Worm (Caenorhabditis elegans) whole organism, L4 larva: Measurements from ENCODE around the gene gst-12.

Experiments
- D1046.2 ChIP-seq: fragments of 200-800 bp; sonication (Bioruptor generic); IDR thresholded peaks from 2 replicates; pipeline ENCODE4 v1.3.6; 2022; ENCODE audit warnings: missing genetic modification characterization, missing compliant biosample characterization
- F10B5.3 ChIP-seq: sonication (generic microtip); optimal IDR thresholded peaks from 2 replicates; lab custom pipeline; 2016; ENCODE audit warnings: mild to moderate bottlenecking, missing genetic modification characterization, missing compliant biosample characterization
- F37D6.2 ChIP-seq: sonication (generic microtip); optimal IDR thresholded peaks from 2 replicates; lab custom pipeline; 2016; ENCODE audit warnings: mild to moderate bottlenecking, missing genetic modification characterization, missing compliant biosample characterization
- F44E2.7 ChIP-seq: fragments of 200-800 bp; sonication (Bioruptor generic); IDR thresholded peaks from 2 replicates; pipeline ENCODE4 v2.1.2; 2022; ENCODE audit warnings: missing genetic modification characterization, missing compliant biosample characterization
- Y75B8A.6 ChIP-seq: fragments of 200-800 bp; sonication (Bioruptor generic); IDR thresholded peaks from 2 replicates; pipeline ENCODE4 v1.3.6; 2022; ENCODE audit warnings: missing genetic modification reagents, missing genetic modification characterization, missing compliant biosample characterization
- ceh-28 ChIP-seq: fragments of 150-350 bp; optimal IDR thresholded peaks from 2 replicates; lab custom pipeline; 2014; ENCODE audit warnings: missing biosample characterization, missing genetic modification reagents, missing genetic modification characterization
- ceh-44 ChIP-seq: fragments of 200-800 bp; sonication (Bioruptor generic); IDR thresholded peaks from 2 replicates; pipeline ENCODE4 v1.3.6; 2022; ENCODE audit warnings: missing genetic modification reagents, missing genetic modification characterization, missing compliant biosample characterization
- ctbp-1 ChIP-seq: fragments of 200-800 bp; sonication (Bioruptor generic); IDR thresholded peaks from 2 replicates; pipeline ENCODE4 v1.3.6; 2022; ENCODE audit warnings: missing genetic modification reagents, missing genetic modification characterization, missing compliant biosample characterization
- daf-16 ChIP-seq, 3 experiments: sonication (generic microtip); optimal IDR thresholded peaks; 2 replicates each; lab custom pipeline; 2016 to 2017; ENCODE audit warnings: missing genetic modification characterization in 3 of 3, missing genetic modification reagents in 3 of 3, mild to moderate bottlenecking in 2 of 3, missing compliant biosample characterization in 2 of 3, missing biosample characterization in 1 of 3, moderate library complexity in 1 of 3
- dpl-1 ChIP-seq: fragments of 150-350 bp; optimal IDR thresholded peaks from 2 replicates; lab custom pipeline; 2014; ENCODE audit warnings: missing biosample characterization, missing genetic modification reagents, missing genetic modification characterization
- dve-1 ChIP-seq: sonication (generic microtip); optimal IDR thresholded peaks from 2 replicates; lab custom pipeline; 2017; ENCODE audit warnings: antibody characterized with exemption, mild to moderate bottlenecking, missing genetic modification characterization, missing compliant biosample characterization; ENCODE audit not compliant: insufficient read depth
- egl-27 ChIP-seq: sonication (generic microtip); optimal IDR thresholded peaks from 3 replicates; lab custom pipeline; 2017; ENCODE audit warnings: missing biosample characterization, missing genetic modification reagents, missing genetic modification characterization
- fkh-10 ChIP-seq: fragments of 150-350 bp; optimal IDR thresholded peaks from 2 replicates; lab custom pipeline; 2014; ENCODE audit warnings: missing biosample characterization, missing genetic modification reagents, missing genetic modification characterization
- hlh-11 ChIP-seq: fragments of 200-800 bp; sonication (Bioruptor generic); optimal IDR thresholded peaks from 2 replicates; lab custom pipeline; 2018; ENCODE audit warnings: mild to moderate bottlenecking, missing genetic modification characterization, missing compliant biosample characterization
- hlh-30 ChIP-seq: sonication (generic microtip); optimal IDR thresholded peaks from 2 replicates; lab custom pipeline; 2017; ENCODE audit warnings: antibody characterized with exemption, mild to moderate bottlenecking, missing genetic modification characterization, missing compliant biosample characterization; ENCODE audit not compliant: insufficient read depth
- hmg-1.1 ChIP-seq: fragments of 200-800 bp; sonication (Bioruptor generic); IDR thresholded peaks from 2 replicates; pipeline ENCODE4 v1.3.6; 2022; ENCODE audit warnings: missing genetic modification reagents, missing genetic modification characterization, missing compliant biosample characterization
- lim-7 ChIP-seq: fragments of 200-800 bp; sonication (Bioruptor generic); IDR thresholded peaks from 2 replicates; pipeline ENCODE4 v1.3.6; 2022; ENCODE audit warnings: missing genetic modification characterization, missing compliant biosample characterization
- lin-29 ChIP-seq: fragments of 200-800 bp; sonication (Bioruptor generic); IDR thresholded peaks from 2 replicates; pipeline ENCODE4 v1.3.6; 2022; ENCODE audit warnings: missing genetic modification reagents, missing genetic modification characterization, missing compliant biosample characterization
- lin-38 ChIP-seq: fragments of 200-800 bp; sonication (Bioruptor generic); IDR thresholded peaks from 2 replicates; pipeline ENCODE4 v1.3.6; 2022; ENCODE audit warnings: missing genetic modification reagents, missing genetic modification characterization, missing compliant biosample characterization
- lir-3 ChIP-seq: sonication (generic microtip); optimal IDR thresholded peaks from 2 replicates; lab custom pipeline; 2016; ENCODE audit warnings: mild to moderate bottlenecking, missing genetic modification characterization, missing compliant biosample characterization
- lsy-2 ChIP-seq, 2 experiments: fragments of 150-350 bp in 1 of 2; sonication (generic microtip) in 1 of 2; optimal IDR thresholded peaks; 2 replicates each; lab custom pipeline; 2014 to 2017; ENCODE audit warnings: missing biosample characterization in 2 of 2, missing genetic modification characterization in 2 of 2
- madf-5 ChIP-seq, 2 experiments: fragments of 200-800 bp; sonication (Bioruptor generic); IDR thresholded peaks; 2 replicates each; pipeline ENCODE4 v1.3.6; 2022; ENCODE audit warnings: missing compliant biosample characterization in 2 of 2, missing genetic modification characterization in 2 of 2
- mep-1 ChIP-seq: fragments of 150-350 bp; sonication (generic microtip); optimal IDR thresholded peaks from 3 replicates; lab custom pipeline; 2014; ENCODE audit warnings: missing biosample characterization, missing genetic modification characterization
- mes-2 ChIP-seq: sonication (generic microtip); optimal IDR thresholded peaks from 2 replicates; lab custom pipeline; 2016; ENCODE audit warnings: missing genotype, mild to moderate bottlenecking, missing genetic modification characterization, missing compliant biosample characterization; ENCODE audit not compliant: poor library complexity, severe bottlenecking
- mxl-3 ChIP-seq: fragments of 200-800 bp; sonication (Bioruptor generic); optimal IDR thresholded peaks from 2 replicates; lab custom pipeline; 2018; ENCODE audit warnings: mild to moderate bottlenecking, missing genetic modification characterization, missing compliant biosample characterization
- nhr-111 ChIP-seq: fragments of 200-800 bp; sonication (Bioruptor generic); optimal IDR thresholded peaks from 2 replicates; lab custom pipeline; 2018; ENCODE audit warnings: mild to moderate bottlenecking, missing genetic modification characterization, missing compliant biosample characterization
- nhr-28 ChIP-seq: fragments of 150-350 bp; optimal IDR thresholded peaks from 2 replicates; lab custom pipeline; 2014; ENCODE audit warnings: missing biosample characterization, missing genetic modification characterization
- nhr-76 ChIP-seq: fragments of 150-350 bp; optimal IDR thresholded peaks from 2 replicates; lab custom pipeline; 2014; ENCODE audit warnings: missing biosample characterization, missing genetic modification characterization
- pqm-1 ChIP-seq: sonication (generic microtip); optimal IDR thresholded peaks from 2 replicates; lab custom pipeline; 2017; ENCODE audit warnings: missing biosample characterization, missing genetic modification characterization
- rbr-2 ChIP-seq: sonication (generic microtip); optimal IDR thresholded peaks from 2 replicates; lab custom pipeline; 2016; ENCODE audit warnings: missing genotype, missing genetic modification characterization, missing compliant biosample characterization
- skn-1 ChIP-seq: fragments of 150-350 bp; optimal IDR thresholded peaks from 2 replicates; lab custom pipeline; 2014; ENCODE audit warnings: missing biosample characterization, missing genetic modification characterization
- snpc-4 ChIP-seq: fragments of 150-350 bp; optimal IDR thresholded peaks from 2 replicates; lab custom pipeline; 2014; ENCODE audit warnings: missing biosample characterization, missing genetic modification characterization
- tra-1 ChIP-seq: fragments of 200-800 bp; sonication (Bioruptor generic); IDR thresholded peaks from 2 replicates; pipeline ENCODE4 v1.3.6; 2022; ENCODE audit warnings: missing genetic modification reagents, missing genetic modification characterization, missing compliant biosample characterization
- unc-130 ChIP-seq: sonication (generic microtip); optimal IDR thresholded peaks from 2 replicates; lab custom pipeline; 2016; ENCODE audit warnings: missing genetic modification reagents, missing genetic modification characterization, missing compliant biosample characterization
- vab-7 ChIP-seq: fragments of 200-800 bp; sonication (Bioruptor generic); IDR thresholded peaks from 2 replicates; pipeline ENCODE4 v1.3.6; 2022; ENCODE audit warnings: missing genetic modification reagents, missing genetic modification characterization, missing compliant biosample characterization
- zfp-3 ChIP-seq: fragments of 200-800 bp; sonication (Bioruptor generic); conservative IDR thresholded peaks from 2 replicates; pipeline ENCODE4 v1.3.6; 2022; ENCODE audit warnings: missing genetic modification reagents, missing genetic modification characterization, missing compliant biosample characterization
- zip-2 ChIP-seq: fragments of 150-350 bp; optimal IDR thresholded peaks from 2 replicates; lab custom pipeline; 2014; ENCODE audit warnings: missing biosample characterization, missing genetic modification characterization

The gst-12 gene

DNA sequence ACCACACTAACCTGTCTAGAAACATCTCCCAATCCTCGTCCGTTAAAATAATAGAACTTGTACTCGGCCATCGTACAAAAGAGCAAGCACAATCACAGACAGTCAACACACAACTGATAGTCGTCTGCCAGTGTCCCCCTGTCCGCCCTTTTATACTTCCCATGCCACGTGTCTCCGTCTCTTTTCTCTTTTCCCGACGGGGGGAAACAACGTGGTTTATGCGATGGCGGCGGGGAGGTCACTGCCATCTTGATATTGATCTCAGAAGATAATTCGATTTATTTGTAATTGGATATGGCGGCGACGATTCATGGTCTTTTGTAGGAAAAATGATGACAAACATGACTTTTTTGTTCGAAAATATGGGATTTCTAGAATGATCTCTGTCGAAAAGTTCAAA is 8.2 kb downstream of the gst-12 start, which contains the start of gene gst-20 (continued):
- TF ChIP-seq F10B5.3 (tag; lab: Kevin White, UChicago) (no peak), lin-29 (no peak), mxl-3 (GFP tag; lab: Kevin White, UChicago) (peak; percentile 100), lir-3 (tag; lab: Kevin White, UChicago) (no peak), snpc-4 (no peak), lim-7 (GFP tag; lab: Robert Waterston, UW) (no peak), daf-16 (GFP tag; optimal IDR thresholded peaks at IDR 0.05; lab: Kevin White, UChicago) (no peak), daf-16 (tag; optimal IDR thresholded peaks at IDR 0.05; lab: Kevin White, UChicago) (peak; percentile 84), ctbp-1 (GFP tag; lab: Robert Waterston, UW) (no peak), ceh-28 (no peak), lin-38 (no peak), skn-1 (tag; lab: Kevin White, UChicago) (no peak), pqm-1 (tag; lab: Kevin White, UChicago) (peak; percentile 62), mep-1 (tag; lab: Kevin White, UChicago) (no peak), lsy-2 (tag; optimal IDR thresholded peaks at IDR 0.05; lab: Kevin White, UChicago) (peak in 1 of 2 experiments; percentile 18), nhr-76 (tag; lab: Kevin White, UChicago) (no peak), D1046.2 (no peak), zip-2 (tag; lab: Kevin White, UChicago) (no peak), F44E2.7 (GFP tag; lab: Robert Waterston, UW) (no peak), madf-5 (GFP tag; IDR thresholded peaks at IDR 0.05; lab: Robert Waterston, UW) (no peak), vab-7 (GFP tag; lab: Robert Waterston, UW) (no peak)
- TF ChIP-seq, all 104 proteins: peak for 16

DNA sequence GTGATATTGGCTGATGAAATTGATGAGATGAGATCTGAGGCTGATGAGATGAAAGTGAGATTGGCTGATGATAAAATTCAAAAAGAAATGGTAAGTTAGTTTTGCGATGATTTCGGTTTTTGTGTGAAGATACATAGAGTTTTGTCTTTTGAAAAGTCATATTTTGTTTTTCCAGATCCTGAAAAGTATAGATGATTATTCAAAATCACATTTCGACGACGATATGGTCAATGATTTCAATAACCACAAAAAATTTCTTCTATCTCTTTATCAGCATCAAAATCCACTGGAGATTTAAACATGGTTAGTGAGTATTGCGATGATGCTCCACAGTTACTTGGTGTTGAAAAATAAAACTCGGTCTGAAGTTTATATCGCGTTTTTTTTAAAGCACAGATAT is 17.0 kb downstream of the gst-12 start, which contains the start of gene csp-1:
Gene csp-1 (plus strand): TSS at position 301 of the 400 bp plus-strand sequence.
- no peak for TF ChIP-seq ceh-44

DNA sequence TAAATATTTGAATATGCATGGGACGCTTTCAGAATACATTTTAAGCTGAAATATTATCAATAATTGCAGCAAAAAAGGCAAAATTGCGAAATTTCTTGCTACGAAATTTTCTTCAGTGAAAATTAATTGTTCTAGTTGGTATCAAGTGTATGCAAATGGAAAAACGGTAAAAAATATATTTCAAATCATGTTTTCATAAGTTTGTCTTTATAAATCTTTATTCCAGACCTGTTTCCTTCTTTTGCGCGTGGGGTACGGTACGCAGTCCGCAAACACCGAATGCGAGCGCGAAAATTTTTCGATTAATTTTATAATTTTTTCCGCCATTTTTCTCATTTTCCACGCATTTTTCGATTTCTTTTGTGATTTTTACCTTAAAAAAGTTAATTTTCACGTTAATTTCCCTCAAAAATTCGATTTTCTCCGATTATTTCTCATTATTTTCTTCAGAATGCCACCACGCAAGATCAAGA is 21.3 kb downstream of the gst-12 start, which contains the start of the genes fbxc-23 and csc-1:
Gene fbxc-23 (minus strand): TSS at position 51 of the 473 bp plus-strand sequence.
Gene csc-1 (plus strand): TSS at position 451 of the 473 bp plus-strand sequence.
- TF ChIP-seq tra-1 (GFP tag; lab: Robert Waterston, UW) (no peak), rbr-2 (tag; lab: Kevin White, UChicago) (peak; percentile 1), dve-1 (peak; percentile 37), mep-1 (tag; lab: Kevin White, UChicago) (no peak), hlh-30 (peak; percentile 52), dpl-1 (peak; percentile 90), egl-27 (tag; lab: Kevin White, UChicago) (no peak), F37D6.2 (no peak), hmg-1.1 (GFP tag; lab: Robert Waterston, UW) (0 out of 2 replicates have a peak, but pooled peaks have one; percentile 15), zfp-3 (GFP tag; lab: Robert Waterston, UW) (no peak), lsy-2 (tag; optimal IDR thresholded peaks at IDR 0.05; lab: Kevin White, UChicago) (peak; percentile 56 to 98), nhr-111 (no peak), lin-38 (peak; percentile 70), hlh-11 (no peak), unc-130 (peak; percentile 17), nhr-28 (tag; lab: Kevin White, UChicago) (peak; percentile 22), daf-16 (GFP tag; optimal IDR thresholded peaks at IDR 0.05; lab: Kevin White, UChicago) (no peak), daf-16 (tag; optimal IDR thresholded peaks at IDR 0.05; lab: Kevin White, UChicago) (peak; percentile 50), Y75B8A.6 (GFP tag; lab: Robert Waterston, UW) (no peak), fkh-10 (peak; percentile 20), mes-2 (tag; lab: Kevin White, UChicago) (peak; percentile 67)
- TF ChIP-seq, all 104 proteins: peak for 12
